Worm (Caenorhabditis elegans) whole organism, mixed stage, embryonic: ENCODE data around the gene nspc-16.
A peak's percentile ranks its signal among the peaks of the same experiment; 100 is the strongest.

Experiments used
- ces-1 ChIP-seq: fragments of 150-350 bp; optimal IDR thresholded peaks from 2 replicates; lab custom pipeline; 2014; ENCODE audit warnings: missing biosample characterization, missing genetic modification reagents, missing genetic modification characterization
- lin-13 ChIP-seq: fragments of 150-350 bp; optimal IDR thresholded peaks from 2 replicates; lab custom pipeline; 2014; ENCODE audit warnings: missing biosample characterization, missing genetic modification characterization
- mab-5 ChIP-seq: fragments of 150-350 bp; optimal IDR thresholded peaks from 2 replicates; lab custom pipeline; 2014; ENCODE audit warnings: missing biosample characterization, missing genetic modification characterization
- nhr-28 ChIP-seq: fragments of 150-350 bp; optimal IDR thresholded peaks from 2 replicates; lab custom pipeline; 2014; ENCODE audit warnings: missing biosample characterization, missing genetic modification characterization
- nhr-76 ChIP-seq: sonication (generic microtip); optimal IDR thresholded peaks from 2 replicates; lab custom pipeline; 2017; ENCODE audit warnings: missing biosample characterization, missing genetic modification characterization
- pha-4 ChIP-seq: fragments of 150-350 bp; optimal IDR thresholded peaks from 2 replicates; lab custom pipeline; 2018; ENCODE audit warnings: missing biosample characterization, missing genetic modification reagents, missing genetic modification characterization
- snpc-4 ChIP-seq: fragments of 150-350 bp; optimal IDR thresholded peaks from 2 replicates; lab custom pipeline; 2014; ENCODE audit warnings: missing biosample characterization, missing genetic modification characterization
- unc-39 ChIP-seq: fragments of 150-350 bp; optimal IDR thresholded peaks from 2 replicates; lab custom pipeline; 2014; ENCODE audit warnings: missing biosample characterization, missing genetic modification characterization
- unc-62 ChIP-seq: fragments of 150-350 bp; optimal IDR thresholded peaks from 2 replicates; lab custom pipeline; 2014; ENCODE audit warnings: missing biosample characterization, missing genetic modification reagents, missing genetic modification characterization

ce11 chrX:14486503-14486902 lies 36.9 kb upstream of the nspc-16 start:
- TF ChIP-seq snpc-4 (tag; lab: Kevin White, UChicago) (no peak), pha-4 (tag; lab: Kevin White, UChicago) (no peak), nhr-28 (tag; lab: Kevin White, UChicago) (no peak), unc-39 (no peak), ces-1 (GFP tag; lab: Kevin White, UChicago) (no peak), lin-13 (tag; lab: Kevin White, UChicago) (no peak), unc-62 (GFP tag; lab: Kevin White, UChicago) (peak; percentile 41), nhr-76 (tag; lab: Kevin White, UChicago) (no peak), mab-5 (no peak)
